Worm (Caenorhabditis elegans) whole organism, L1 larva: Measurements from ENCODE around the gene cest-6.

ENCODE experiments used
- C04F5.9 ChIP-seq: sonication (generic microtip); optimal IDR thresholded peaks from 2 replicates; lab custom pipeline; 2016; ENCODE audit warnings: missing genetic modification characterization, missing compliant biosample characterization
- C16A3.4 ChIP-seq: fragments of 150-350 bp; optimal IDR thresholded peaks from 2 replicates; lab custom pipeline; 2014; ENCODE audit warnings: missing biosample characterization, missing genetic modification characterization
- C34B4.2 ChIP-seq: sonication (generic microtip); optimal IDR thresholded peaks from 2 replicates; lab custom pipeline; 2017; ENCODE audit warnings: mild to moderate bottlenecking, missing genetic modification characterization, missing compliant biosample characterization
- F16B12.6 ChIP-seq: fragments of 150-350 bp; optimal IDR thresholded peaks from 2 replicates; lab custom pipeline; 2014; ENCODE audit warnings: missing biosample characterization, missing genetic modification characterization
- aly-2 ChIP-seq: fragments of 150-350 bp; optimal IDR thresholded peaks from 2 replicates; lab custom pipeline; 2014; ENCODE audit warnings: missing biosample characterization, missing genetic modification characterization
- ama-1 ChIP-seq: fragments of 150-350 bp; optimal IDR thresholded peaks from 2 replicates; lab custom pipeline; 2014
- blmp-1 ChIP-seq: fragments of 150-350 bp; optimal IDR thresholded peaks from 2 replicates; lab custom pipeline; 2014; ENCODE audit warnings: missing biosample characterization, missing genetic modification characterization
- ceh-8 ChIP-seq: fragments of 200-800 bp; sonication (Bioruptor generic); optimal IDR thresholded peaks from 2 replicates; lab custom pipeline; 2018; ENCODE audit warnings: mild to moderate bottlenecking, missing genetic modification characterization, moderate library complexity, missing compliant biosample characterization
- ceh-82 ChIP-seq, 3 experiments: fragments of 150-350 bp in 1 of 3; sonication (generic microtip) in 2 of 3; optimal IDR thresholded peaks; 2 replicates each; lab custom pipeline; 2014 to 2017; ENCODE audit warnings: missing biosample characterization in 3 of 3, missing genetic modification characterization in 3 of 3
- ceh-88 ChIP-seq: fragments of 200-800 bp; sonication (Bioruptor generic); IDR thresholded peaks from 2 replicates; pipeline ENCODE4 v1.3.6; 2022; ENCODE audit warnings: missing genetic modification characterization, missing compliant biosample characterization
- ceh-90 ChIP-seq: sonication (generic microtip); optimal IDR thresholded peaks from 2 replicates; lab custom pipeline; 2016; ENCODE audit warnings: missing genetic modification characterization, missing compliant biosample characterization
- dpl-1 ChIP-seq, 3 experiments: fragments of 150-350 bp in 2 of 3; sonication (generic microtip) in 1 of 3; optimal IDR thresholded peaks; 2 replicates each; lab custom pipeline; 2014 to 2017; ENCODE audit warnings: missing biosample characterization in 3 of 3, missing genetic modification characterization in 3 of 3, missing genetic modification reagents in 3 of 3
- dsc-1 ChIP-seq: sonication (generic microtip); optimal IDR thresholded peaks from 2 replicates; lab custom pipeline; 2016; ENCODE audit warnings: mild to moderate bottlenecking, missing genetic modification characterization, missing compliant biosample characterization
- egl-27 ChIP-seq, 2 experiments: fragments of 150-350 bp in 1 of 2; sonication (generic microtip); optimal IDR thresholded peaks; 3 replicates each; lab custom pipeline; 2017 to 2018; ENCODE audit warnings: missing biosample characterization in 2 of 2, missing genetic modification characterization in 2 of 2, missing genetic modification reagents in 2 of 2
- ets-5 ChIP-seq: fragments of 200-800 bp; sonication (Bioruptor generic); IDR thresholded peaks from 2 replicates; pipeline ENCODE4 v1.3.6; 2022; ENCODE audit warnings: missing genetic modification characterization, missing compliant biosample characterization
- fkh-4 ChIP-seq: sonication (generic microtip); optimal IDR thresholded peaks from 2 replicates; lab custom pipeline; 2016; ENCODE audit warnings: missing compliant biosample characterization, missing genetic modification characterization, borderline replicate concordance
- isw-1 ChIP-seq: fragments of 200-800 bp; sonication (Bioruptor generic); IDR thresholded peaks from 2 replicates; pipeline ENCODE4 v1.3.6; 2022; ENCODE audit warnings: missing genetic modification characterization, missing compliant biosample characterization
- jun-1 ChIP-seq: fragments of 150-350 bp; optimal IDR thresholded peaks from 2 replicates; lab custom pipeline; 2014; ENCODE audit warnings: missing biosample characterization, missing genetic modification reagents, missing genetic modification characterization
- lin-15B ChIP-seq: fragments of 150-350 bp; sonication (generic microtip); optimal IDR thresholded peaks from 3 replicates; lab custom pipeline; 2014; ENCODE audit warnings: missing biosample characterization, missing genetic modification characterization
- lin-35 ChIP-seq, 2 experiments: fragments of 150-350 bp; optimal IDR thresholded peaks; 2 replicates each; lab custom pipeline; 2014; ENCODE audit warnings: missing biosample characterization in 2 of 2, missing genetic modification characterization in 2 of 2, missing genetic modification reagents in 2 of 2
- lir-3 ChIP-seq: sonication (generic microtip); optimal IDR thresholded peaks from 2 replicates; lab custom pipeline; 2016; ENCODE audit warnings: mild to moderate bottlenecking, missing genetic modification characterization, moderate library complexity, missing compliant biosample characterization; ENCODE audit not compliant: poor library complexity
- mab-9 ChIP-seq: fragments of 200-800 bp; sonication (Bioruptor generic); IDR thresholded peaks from 2 replicates; pipeline ENCODE4 v1.3.6; 2022; ENCODE audit warnings: missing genetic modification reagents, missing genetic modification characterization, missing compliant biosample characterization
- mep-1 ChIP-seq: fragments of 150-350 bp; optimal IDR thresholded peaks from 2 replicates; lab custom pipeline; 2014; ENCODE audit warnings: missing biosample characterization, missing genetic modification characterization
- nhr-11 ChIP-seq: fragments of 150-350 bp; optimal IDR thresholded peaks from 2 replicates; lab custom pipeline; 2014; ENCODE audit warnings: missing biosample characterization, missing genetic modification characterization
- nhr-19 ChIP-seq: fragments of 200-800 bp; sonication (Bioruptor generic); conservative IDR thresholded peaks from 2 replicates; pipeline ENCODE4 v1.3.6; 2022; ENCODE audit warnings: missing genetic modification characterization, missing compliant biosample characterization
- nhr-237 ChIP-seq: fragments of 150-350 bp; optimal IDR thresholded peaks from 2 replicates; lab custom pipeline; 2014; ENCODE audit warnings: missing biosample characterization, missing genetic modification characterization
- nhr-28 ChIP-seq: fragments of 150-350 bp; optimal IDR thresholded peaks from 2 replicates; lab custom pipeline; 2014; ENCODE audit warnings: missing biosample characterization, missing genetic modification characterization
- nhr-47 ChIP-seq: sonication (generic microtip); optimal IDR thresholded peaks from 2 replicates; lab custom pipeline; 2016; ENCODE audit warnings: mild to moderate bottlenecking, missing genetic modification characterization, moderate library complexity, missing compliant biosample characterization
- nhr-71 ChIP-seq: sonication (generic microtip); optimal IDR thresholded peaks from 2 replicates; lab custom pipeline; 2016; ENCODE audit warnings: mild to moderate bottlenecking, missing genetic modification characterization, moderate library complexity, missing compliant biosample characterization
- nhr-76 ChIP-seq: sonication (generic microtip); optimal IDR thresholded peaks from 2 replicates; lab custom pipeline; 2017; ENCODE audit warnings: missing biosample characterization, missing genetic modification characterization
- nhr-77 ChIP-seq: fragments of 150-350 bp; optimal IDR thresholded peaks from 2 replicates; lab custom pipeline; 2014; ENCODE audit warnings: missing biosample characterization, missing genetic modification characterization
- pag-3 ChIP-seq: sonication (generic microtip); optimal IDR thresholded peaks from 2 replicates; lab custom pipeline; 2017; ENCODE audit warnings: missing genetic modification characterization, mild to moderate bottlenecking, missing compliant biosample characterization, antibody characterized with exemption, borderline replicate concordance; ENCODE audit not compliant: insufficient read depth
- rnt-1 ChIP-seq: sonication (generic microtip); optimal IDR thresholded peaks from 2 replicates; lab custom pipeline; 2016; ENCODE audit warnings: mild to moderate bottlenecking, missing genetic modification characterization, moderate library complexity, missing compliant biosample characterization
- skn-1 ChIP-seq: fragments of 150-350 bp; optimal IDR thresholded peaks from 2 replicates; lab custom pipeline; 2014; ENCODE audit warnings: missing biosample characterization, missing genetic modification characterization
- snu-23 ChIP-seq: sonication (generic microtip); optimal IDR thresholded peaks from 2 replicates; lab custom pipeline; 2016; ENCODE audit warnings: missing genetic modification characterization, missing compliant biosample characterization
- sox-4 ChIP-seq: sonication (generic microtip); optimal IDR thresholded peaks from 2 replicates; lab custom pipeline; 2016; ENCODE audit warnings: missing genetic modification characterization, missing compliant biosample characterization
- sptf-1 ChIP-seq: fragments of 150-350 bp; optimal IDR thresholded peaks from 2 replicates; lab custom pipeline; 2014; ENCODE audit warnings: missing biosample characterization, missing genetic modification characterization
- swsn-7 ChIP-seq: sonication (generic microtip); optimal IDR thresholded peaks from 2 replicates; lab custom pipeline; 2016; ENCODE audit warnings: missing genetic modification characterization, missing compliant biosample characterization
- tlp-1 ChIP-seq: fragments of 150-350 bp; optimal IDR thresholded peaks from 2 replicates; lab custom pipeline; 2014; ENCODE audit warnings: missing biosample characterization, missing genetic modification characterization
- vab-15 ChIP-seq: sonication (generic microtip); optimal IDR thresholded peaks from 2 replicates; lab custom pipeline; 2017; ENCODE audit warnings: missing genotype, mild to moderate bottlenecking, missing genetic modification characterization, missing compliant biosample characterization
- xbp-1 ChIP-seq: sonication (generic microtip); optimal IDR thresholded peaks from 2 replicates; lab custom pipeline; 2016; ENCODE audit warnings: missing genetic modification characterization, missing compliant biosample characterization
- ztf-4 ChIP-seq: fragments of 150-350 bp; optimal IDR thresholded peaks from 2 replicates; lab custom pipeline; 2014; ENCODE audit warnings: missing biosample characterization, missing genetic modification characterization

Gene cest-6

DNA sequence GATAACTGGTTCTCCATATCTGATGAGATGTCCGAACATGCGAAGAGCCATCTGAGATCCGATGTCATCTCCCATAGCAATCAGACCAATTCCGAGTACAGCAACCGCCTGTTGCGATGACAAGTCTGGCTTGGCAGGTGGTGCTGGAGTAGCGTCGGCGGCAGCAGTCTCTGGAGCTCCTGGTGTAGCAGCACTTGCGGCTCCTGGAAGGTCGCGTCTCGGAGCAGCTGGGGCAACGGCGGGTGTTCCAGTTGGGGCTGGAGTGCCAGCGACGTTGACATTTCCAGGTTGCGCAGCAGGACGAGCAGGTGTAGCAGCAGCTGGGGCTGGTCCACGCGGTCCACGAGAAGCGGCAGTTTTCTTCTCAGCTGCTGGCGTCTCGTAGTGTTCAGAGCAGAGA lies 20.8 kb downstream of the cest-6 start:
- TF ChIP-seq dpl-1 (GFP tag; optimal IDR thresholded peaks at IDR 0.05; lab: Kevin White, UChicago) (no peak), ceh-8 (GFP tag; lab: Kevin White, UChicago) (peak; percentile 55)

DNA sequence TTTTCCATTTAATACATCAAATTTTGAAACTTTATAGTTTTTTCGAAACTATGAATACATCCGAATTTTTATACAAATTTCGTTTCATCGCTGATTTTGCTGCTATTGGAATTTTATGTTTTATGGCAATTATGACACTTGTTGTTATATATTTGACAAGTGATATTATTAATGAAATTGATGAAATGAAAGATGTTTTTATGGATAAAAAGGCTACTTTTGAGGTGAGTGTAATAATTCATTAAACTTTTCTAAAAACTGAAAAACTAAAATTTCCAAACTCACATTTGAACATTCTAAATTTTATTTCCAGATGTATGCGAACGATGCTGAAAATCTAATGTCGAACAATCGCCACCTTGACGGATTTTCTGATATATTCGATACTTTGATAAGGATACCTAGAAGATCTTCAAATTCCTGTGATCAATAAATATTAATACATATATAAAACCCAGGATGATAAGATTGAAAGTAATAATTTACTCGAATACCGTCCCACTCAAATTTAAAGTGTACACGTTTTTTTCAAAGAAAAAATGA lies 22.3 kb downstream of the cest-6 start, which contains the start of the genes T22D1.17 and T22D1.8:
Gene T22D1.17, plus strand, starts transcription at position 51 of the 543 bp plus-strand sequence.
Gene T22D1.8, minus strand, starts transcription at position 402 of the 543 bp plus-strand sequence.
- TF ChIP-seq aly-2 (tag; lab: Kevin White, UChicago) = peak; percentile 60
- TF ChIP-seq ama-1 (lab: Kevin White, UChicago) = no peak

DNA sequence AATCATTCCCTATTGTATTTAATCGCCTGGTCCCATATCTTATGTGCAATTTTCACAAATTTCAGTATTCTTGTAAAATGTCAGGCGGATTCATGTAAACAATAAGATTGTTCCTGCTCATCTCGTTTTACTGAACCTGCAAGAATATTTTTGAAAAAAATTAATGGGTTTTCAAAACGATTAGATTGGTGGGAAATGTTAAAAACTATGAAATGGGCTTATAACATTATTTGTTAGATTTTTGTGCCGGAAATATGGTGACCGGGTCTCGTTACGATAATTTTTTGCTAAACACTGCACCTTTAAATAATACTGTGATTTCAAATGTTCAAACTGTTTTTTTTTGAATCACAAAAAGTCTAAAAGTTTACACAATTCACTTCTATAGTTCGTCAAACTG lies 22.9 kb downstream of the cest-6 start:
- no peak for TF ChIP-seq nhr-19 (GFP tag; lab: Robert Waterston, UW)
- TF ChIP-seq nhr-47 (tag; lab: Kevin White, UChicago) = no peak
- TF ChIP-seq nhr-77 = no peak
- no peak for TF ChIP-seq lin-15B (tag; lab: Kevin White, UChicago)
- TF ChIP-seq, all 84 proteins: peak for 0

DNA sequence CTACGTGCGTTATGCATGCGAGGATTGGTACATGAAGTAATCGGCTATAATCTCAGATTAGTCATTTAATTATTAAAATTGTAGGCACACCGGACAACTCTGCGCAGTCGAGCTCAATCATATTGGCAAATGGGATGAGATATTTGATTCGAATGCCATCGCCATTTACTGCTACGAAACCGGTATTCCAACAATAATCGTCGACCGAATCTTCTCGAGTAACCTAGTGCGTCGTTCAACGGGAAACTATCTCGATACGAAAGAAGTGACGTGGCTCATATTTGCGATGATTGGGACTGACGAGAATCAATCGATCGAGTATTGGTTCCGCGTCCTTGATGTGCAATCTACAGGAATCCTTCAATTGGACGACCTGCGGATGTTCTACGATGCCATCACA lies 23.7 kb downstream of the cest-6 start:
- no peak for TF ChIP-seq jun-1 (tag; lab: Kevin White, UChicago)
- no peak for TF ChIP-seq nhr-237 (tag; lab: Kevin White, UChicago)

DNA sequence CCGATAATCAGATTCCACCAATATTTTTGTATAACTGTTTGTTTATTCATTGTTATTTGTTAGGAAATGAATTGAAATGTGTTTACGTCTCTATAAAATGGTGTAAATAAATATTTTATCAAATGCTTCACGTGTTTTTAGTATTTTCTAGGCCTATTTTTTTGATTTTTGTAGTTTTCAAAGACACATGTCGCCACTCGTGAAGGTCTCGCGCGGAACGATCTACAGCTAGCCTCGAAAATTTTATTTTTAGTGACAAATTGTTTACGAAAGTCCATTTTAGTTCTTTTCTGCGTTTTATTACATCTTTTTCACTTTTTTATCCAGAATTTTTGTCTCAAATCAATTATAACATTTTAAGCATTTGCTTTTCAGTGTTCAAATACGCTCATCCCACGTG lies 24.7 kb downstream of the cest-6 start, which contains the start of gene T22D1.5:
Gene T22D1.5, plus strand, starts transcription at position 376 of the 400 bp plus-strand sequence.
- TF ChIP-seq nhr-11 (no peak), nhr-76 (no peak), isw-1 (no peak), pag-3 (tag; lab: Kevin White, UChicago) (no peak), fkh-4 (tag; lab: Kevin White, UChicago) (no peak), ceh-88 (GFP tag; lab: Robert Waterston, UW) (no peak), C34B4.2 (no peak), nhr-47 (tag; lab: Kevin White, UChicago) (no peak), ceh-8 (GFP tag; lab: Kevin White, UChicago) (no peak)

DNA sequence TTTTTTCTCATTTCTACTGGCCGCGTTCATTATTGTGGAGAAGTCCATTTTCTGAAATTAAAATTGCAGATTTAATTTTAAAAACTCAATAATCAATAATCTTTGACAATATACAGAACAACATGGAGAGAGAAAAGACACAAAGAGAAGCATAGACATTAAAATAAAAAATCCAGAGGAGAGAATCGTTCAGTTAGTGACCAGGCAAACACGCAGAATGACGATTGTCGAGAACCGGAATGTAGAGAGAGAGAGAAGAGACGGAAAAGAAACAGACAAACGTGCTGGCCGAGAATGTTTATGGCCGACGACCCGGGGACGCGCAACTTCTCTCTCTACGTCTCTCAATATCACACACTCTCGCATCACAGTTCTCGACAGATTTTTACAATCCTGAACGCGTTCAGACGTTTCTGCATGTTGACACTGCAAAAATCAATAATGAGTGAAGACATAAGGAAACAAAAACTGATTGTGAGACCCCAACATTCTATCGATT lies 40.7 kb downstream of the cest-6 start, which contains the start of the genes T05A12.3 and T05A12.4:
Gene T05A12.3, minus strand, starts transcription at position 51 of the 499 bp plus-strand sequence.
Gene T05A12.4, plus strand, starts transcription at position 348 of the 499 bp plus-strand sequence.
- TF ChIP-seq snu-23 (GFP tag; lab: Kevin White, UChicago) (no peak), rnt-1 (tag; lab: Kevin White, UChicago) (peak; percentile 76), vab-15 (tag; lab: Kevin White, UChicago) (no peak), ets-5 (GFP tag; lab: Robert Waterston, UW) (no peak), mab-9 (GFP tag; lab: Robert Waterston, UW) (no peak), lin-15B (tag; lab: Kevin White, UChicago) (no peak), nhr-28 (tag; lab: Kevin White, UChicago) (no peak), dsc-1 (tag; lab: Kevin White, UChicago) (no peak), skn-1 (tag; lab: Kevin White, UChicago) (peak; percentile 28), ztf-4 (tag; lab: Kevin White, UChicago) (no peak), aly-2 (tag; lab: Kevin White, UChicago) (no peak), xbp-1 (tag; lab: Kevin White, UChicago) (peak; percentile 31), ceh-8 (GFP tag; lab: Kevin White, UChicago) (no peak), nhr-71 (no peak), lin-35 (GFP tag; optimal IDR thresholded peaks at IDR 0.05; lab: Kevin White, UChicago) (peak in 1 of 2 experiments; percentile 41), blmp-1 (tag; lab: Kevin White, UChicago) (peak; percentile 34), egl-27 (tag; optimal IDR thresholded peaks at IDR 0.05; lab: Kevin White, UChicago) (no peak), dpl-1 (GFP tag; optimal IDR thresholded peaks at IDR 0.05; lab: Kevin White, UChicago) (peak in 2 of 3 experiments; percentile 38 to 40), swsn-7 (tag; lab: Kevin White, UChicago) (peak; percentile 12), sptf-1 (tag; lab: Kevin White, UChicago) (no peak), C04F5.9 (tag; lab: Kevin White, UChicago) (no peak), sox-4 (tag; lab: Kevin White, UChicago) (no peak), C16A3.4 (tag; lab: Kevin White, UChicago) (peak; percentile 22), ceh-82 (tag; optimal IDR thresholded peaks at IDR 0.05; lab: Kevin White, UChicago) (peak in 2 of 3 experiments; percentile 1 to 34), ceh-90 (tag; lab: Kevin White, UChicago) (no peak), F16B12.6 (tag; lab: Kevin White, UChicago) (no peak), tlp-1 (tag; lab: Kevin White, UChicago) (no peak), lir-3 (tag; lab: Kevin White, UChicago) (no peak), nhr-47 (tag; lab: Kevin White, UChicago) (no peak), mep-1 (tag; lab: Kevin White, UChicago) (no peak)
